Fruit fly (Drosophila melanogaster): ENCODE measurements around the gene vas.

The vas gene

DNA sequence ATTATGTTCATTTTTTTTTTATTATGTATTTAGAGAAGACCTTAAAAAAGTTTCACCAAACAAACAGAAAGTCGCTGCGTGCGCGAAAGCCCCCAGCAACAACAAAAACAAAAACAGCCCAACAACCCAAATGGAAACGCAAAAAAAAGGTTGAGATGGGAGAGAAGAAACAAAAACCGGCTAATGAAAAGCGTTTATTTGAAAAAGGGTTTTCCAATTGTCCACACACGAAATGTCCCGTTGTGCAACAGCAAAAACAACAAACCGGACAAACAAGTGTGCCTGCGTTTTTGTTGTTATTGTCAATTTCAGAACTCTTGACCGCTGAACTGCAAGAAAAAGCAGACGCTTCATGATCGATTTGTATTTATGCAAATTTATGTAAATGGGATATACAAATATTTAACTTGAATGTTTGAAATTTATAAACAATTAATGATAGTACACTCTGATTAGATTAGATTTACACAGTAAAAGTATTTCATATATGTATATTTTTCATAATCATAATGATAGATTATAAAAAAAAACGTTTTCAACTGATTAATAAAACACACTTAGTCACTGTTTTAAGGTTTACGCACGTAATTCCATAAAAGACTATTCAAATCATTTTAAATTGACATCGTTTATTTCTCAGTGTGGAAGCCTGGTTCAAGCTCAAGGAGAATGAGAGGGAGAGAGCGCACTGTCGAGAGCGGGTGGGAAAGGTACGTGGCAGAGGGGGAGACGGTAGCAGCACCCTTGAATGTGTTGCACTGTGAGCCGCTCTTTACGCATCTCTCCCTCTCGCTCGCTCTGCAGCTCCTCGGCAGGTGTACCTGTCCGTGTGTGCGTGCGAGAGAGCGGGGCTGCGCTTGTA lies 4.9 kb upstream of the vas start:
- TF ChIP-seq pan (optimal IDR thresholded peaks at IDR 0.05) (no peak), Dll (optimal IDR thresholded peaks at IDR 0.05) (no peak)

DNA sequence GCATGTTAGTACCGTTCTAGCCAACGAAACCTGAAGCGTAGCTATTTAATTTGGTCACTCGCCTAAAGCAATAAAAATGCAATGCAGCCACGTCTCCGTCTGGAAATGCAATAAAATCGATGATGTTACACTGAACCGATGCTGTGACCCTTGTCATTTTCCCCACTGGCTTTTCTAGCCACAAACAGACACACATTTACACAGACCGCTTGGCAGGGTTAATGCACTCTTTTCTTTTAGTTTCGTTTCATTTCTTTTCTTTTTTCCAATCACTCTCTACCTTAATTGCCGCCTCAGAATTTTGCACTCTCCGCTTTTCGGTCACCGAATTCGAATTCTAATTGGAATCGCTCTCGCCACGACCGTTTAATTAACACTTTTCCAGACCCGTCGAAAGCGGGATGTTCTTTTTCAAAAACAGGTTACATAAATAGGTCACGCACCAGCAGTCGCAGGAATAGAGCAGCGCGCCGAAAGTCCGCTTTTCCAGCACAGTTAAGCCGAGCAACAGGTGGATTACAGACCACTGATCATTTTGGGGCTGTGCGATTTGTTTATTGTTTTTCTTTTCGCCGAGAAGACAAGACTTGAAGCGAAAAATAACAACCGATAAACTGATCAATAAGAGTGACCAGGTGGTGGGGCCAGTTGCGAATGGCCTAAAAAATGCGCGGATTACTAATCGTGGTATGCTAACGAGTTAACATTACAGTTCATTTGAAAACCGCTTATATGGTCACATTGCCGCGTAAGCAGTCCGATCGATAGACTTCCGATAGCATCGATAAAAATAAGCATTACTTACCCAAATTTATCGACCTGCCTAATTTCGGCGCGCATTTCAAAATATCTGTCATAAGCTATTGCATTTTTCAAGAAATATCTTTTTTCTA lies 4.0 kb upstream of the vas start, which contains the start of gene ck:
Gene ck (minus strand): TSS at position 638 of the 893 bp plus-strand sequence.
- TF ChIP-seq EcR (GFP tag; optimal IDR thresholded peaks at IDR 0.05) (peak in 1 of 2 experiments; percentile 77), Dll (optimal IDR thresholded peaks at IDR 0.05) (no peak)

DNA sequence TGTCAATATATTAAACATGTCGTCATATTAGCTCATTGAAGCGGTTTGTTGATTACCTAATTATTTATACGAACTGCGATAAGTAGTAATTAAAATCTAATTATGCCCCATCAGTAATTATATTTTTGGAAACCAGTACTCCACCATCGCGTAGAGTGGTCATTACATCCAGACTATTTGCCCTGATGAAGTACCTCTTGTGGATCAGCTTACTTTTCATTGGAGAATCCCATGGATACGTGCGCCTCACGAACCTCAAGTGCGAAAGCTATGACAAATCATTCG lies 3.4 kb upstream of the vas start, which contains the start of gene CG33679:
Gene CG33679 (plus strand): TSS at position 186 of the 285 bp plus-strand sequence.
- no peak for TF ChIP-seq pan (optimal IDR thresholded peaks at IDR 0.05)
- TF ChIP-seq usp (GFP tag; optimal IDR thresholded peaks at IDR 0.05) = no peak
- no peak for TF ChIP-seq CG8478 (optimal IDR thresholded peaks at IDR 0.05)
- TF ChIP-seq EcR (GFP tag; optimal IDR thresholded peaks at IDR 0.05) = no peak
- TF ChIP-seq Dll (optimal IDR thresholded peaks at IDR 0.05) = no peak
- TF ChIP-seq psq (optimal IDR thresholded peaks at IDR 0.05) = no peak

DNA sequence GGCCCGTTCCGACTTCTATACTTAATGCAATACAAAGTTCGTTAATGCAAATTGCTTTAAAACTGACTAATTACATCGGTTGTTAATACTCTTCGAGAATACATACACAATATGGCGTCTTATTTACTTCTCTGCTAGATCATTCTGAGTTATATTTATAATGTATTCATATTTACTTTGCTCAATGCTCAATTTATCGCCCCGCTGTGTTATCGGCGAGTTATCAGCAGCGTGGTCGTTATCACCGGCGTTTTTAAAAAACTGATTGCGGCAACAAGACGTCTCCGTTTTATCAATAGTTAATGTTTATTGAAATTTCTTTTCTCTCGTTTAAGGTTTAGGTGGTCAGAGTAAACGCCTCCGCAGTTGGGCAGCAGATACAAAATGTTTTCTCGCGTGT lies 2.5 kb upstream of the vas start:
- TF ChIP-seq pan (optimal IDR thresholded peaks at IDR 0.05) (no peak), Dll (optimal IDR thresholded peaks at IDR 0.05) (no peak), CG8478 (optimal IDR thresholded peaks at IDR 0.05) (no peak), EcR (GFP tag; optimal IDR thresholded peaks at IDR 0.05) (no peak), psq (optimal IDR thresholded peaks at IDR 0.05) (no peak), usp (GFP tag; optimal IDR thresholded peaks at IDR 0.05) (no peak)

DNA sequence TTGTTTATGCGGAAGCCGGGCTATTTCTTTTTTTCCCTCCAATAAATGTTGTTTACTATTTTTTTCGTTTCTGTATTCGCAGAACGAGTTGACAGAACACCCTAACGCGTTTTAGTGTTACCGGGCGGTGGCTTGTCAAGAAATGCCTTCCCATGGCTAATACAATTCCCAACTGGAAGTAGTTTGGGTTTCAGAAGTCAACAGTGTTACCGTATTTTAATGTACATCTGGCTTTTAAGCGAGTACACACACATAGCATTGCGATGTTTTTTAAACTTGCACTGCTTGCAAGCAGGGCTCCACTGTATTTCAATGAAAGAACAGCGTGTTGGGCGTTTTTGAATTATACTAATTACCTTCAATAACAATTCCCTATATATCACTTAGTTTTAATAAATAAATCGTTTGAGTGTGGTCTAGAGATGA lies 863 bp upstream of the vas start, which contains the start of gene TfIIS:
Gene TfIIS (minus strand): TSS at position 178 of the 426 bp plus-strand sequence.
- no peak for TF ChIP-seq Dll (optimal IDR thresholded peaks at IDR 0.05)
- no peak for TF ChIP-seq usp (GFP tag; optimal IDR thresholded peaks at IDR 0.05)
- TF ChIP-seq psq (optimal IDR thresholded peaks at IDR 0.05) = no peak
- no peak for TF ChIP-seq EcR (GFP tag; optimal IDR thresholded peaks at IDR 0.05)
- no peak for TF ChIP-seq pan (optimal IDR thresholded peaks at IDR 0.05)
- TF ChIP-seq CG8478 (optimal IDR thresholded peaks at IDR 0.05) = no peak

DNA sequence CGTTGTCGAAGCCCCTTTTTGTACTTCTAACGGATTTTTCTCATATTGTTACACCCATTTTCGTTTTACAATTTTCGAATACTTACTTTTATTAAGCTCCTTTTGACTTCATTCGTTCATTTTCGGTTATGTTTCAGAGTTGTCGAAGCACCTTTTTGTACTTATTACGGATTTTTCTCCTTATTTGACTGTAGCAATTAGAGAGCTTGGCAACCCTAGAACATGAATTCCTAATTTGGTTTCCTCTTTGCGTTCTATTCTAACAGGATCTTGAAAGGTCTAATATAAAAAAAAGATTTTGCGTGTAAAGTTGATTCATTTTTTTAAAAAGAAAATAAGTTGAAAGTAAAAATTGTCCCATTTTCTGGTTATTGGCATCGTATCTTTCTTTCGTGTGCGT lies 639 bp downstream of the vas start:
- TF ChIP-seq EcR (GFP tag; optimal IDR thresholded peaks at IDR 0.05) (no peak), pan (optimal IDR thresholded peaks at IDR 0.05) (no peak), Dll (optimal IDR thresholded peaks at IDR 0.05) (no peak), psq (optimal IDR thresholded peaks at IDR 0.05) (no peak)

DNA sequence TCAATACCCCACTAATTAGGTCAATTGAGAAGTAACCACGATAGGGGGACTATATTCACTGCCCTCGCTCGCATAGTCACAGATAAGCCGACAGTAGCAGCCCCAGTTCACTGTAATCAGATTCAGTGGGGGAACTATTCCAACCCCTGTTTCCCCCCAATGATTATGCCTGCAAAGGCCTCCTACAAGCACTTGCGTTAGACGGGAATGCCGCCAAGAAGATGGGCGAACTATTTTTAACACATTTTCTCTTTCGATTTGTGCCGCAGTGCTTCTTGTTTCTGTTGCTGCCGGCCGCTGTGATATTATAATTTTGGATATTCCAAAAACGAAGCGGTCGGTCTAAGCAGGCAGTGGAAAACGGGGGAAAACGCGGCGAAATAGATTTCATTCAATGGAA lies 4.2 kb downstream of the vas start:
- TF ChIP-seq usp (GFP tag; optimal IDR thresholded peaks at IDR 0.05) (no peak), Dll (optimal IDR thresholded peaks at IDR 0.05) (no peak), CG8478 (optimal IDR thresholded peaks at IDR 0.05) (no peak), EcR (GFP tag; optimal IDR thresholded peaks at IDR 0.05) (no peak), psq (optimal IDR thresholded peaks at IDR 0.05) (no peak), pan (optimal IDR thresholded peaks at IDR 0.05) (no peak)

DNA sequence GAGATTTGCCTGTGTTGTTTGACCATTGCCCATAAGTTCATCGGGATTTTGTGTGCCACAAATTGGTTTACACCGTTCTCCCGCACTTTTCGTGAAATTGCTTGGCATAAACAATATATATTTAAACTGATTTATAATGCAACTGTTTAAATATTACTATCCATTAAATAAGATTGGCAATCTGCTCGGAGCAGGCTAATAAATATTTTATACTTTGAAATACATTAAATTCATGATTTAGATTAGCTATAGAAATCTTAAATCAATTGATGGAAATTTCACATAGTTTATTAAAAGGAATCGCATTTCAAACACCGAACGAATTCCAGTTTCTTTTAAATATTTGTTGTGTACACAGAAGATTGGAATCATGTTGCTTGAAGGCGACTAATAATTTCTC lies 4.7 kb downstream of the vas start:
- no peak for TF ChIP-seq CG8478 (optimal IDR thresholded peaks at IDR 0.05)
- TF ChIP-seq psq (optimal IDR thresholded peaks at IDR 0.05) = no peak
- no peak for TF ChIP-seq Dll (optimal IDR thresholded peaks at IDR 0.05)
- no peak for TF ChIP-seq pan (optimal IDR thresholded peaks at IDR 0.05)
- no peak for TF ChIP-seq EcR (GFP tag; optimal IDR thresholded peaks at IDR 0.05)
- TF ChIP-seq usp (GFP tag; optimal IDR thresholded peaks at IDR 0.05) = no peak

DNA sequence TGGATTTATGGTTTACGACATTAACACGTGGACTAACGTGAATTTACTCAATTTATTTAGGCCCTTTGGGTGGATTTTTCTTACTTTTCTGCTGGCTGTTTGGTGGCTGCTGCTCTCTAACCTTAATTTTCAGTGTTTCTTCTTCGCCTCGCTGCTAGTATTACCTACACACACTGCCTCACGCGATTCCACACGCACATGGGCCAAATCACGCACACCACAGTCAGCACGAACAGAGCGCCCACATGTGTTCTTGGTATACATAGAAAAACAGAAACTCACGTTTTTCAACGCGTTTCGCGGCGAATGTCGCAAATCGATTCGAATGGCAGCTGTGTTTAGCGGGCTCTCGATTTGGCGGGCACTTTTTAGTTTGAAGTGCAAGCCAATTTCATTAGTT lies 6.4 kb downstream of the vas start:
- TF ChIP-seq CG8478 (optimal IDR thresholded peaks at IDR 0.05) (no peak), usp (GFP tag; optimal IDR thresholded peaks at IDR 0.05) (no peak), Dll (optimal IDR thresholded peaks at IDR 0.05) (no peak), psq (optimal IDR thresholded peaks at IDR 0.05) (no peak), EcR (GFP tag; optimal IDR thresholded peaks at IDR 0.05) (no peak), pan (optimal IDR thresholded peaks at IDR 0.05) (no peak)

DNA sequence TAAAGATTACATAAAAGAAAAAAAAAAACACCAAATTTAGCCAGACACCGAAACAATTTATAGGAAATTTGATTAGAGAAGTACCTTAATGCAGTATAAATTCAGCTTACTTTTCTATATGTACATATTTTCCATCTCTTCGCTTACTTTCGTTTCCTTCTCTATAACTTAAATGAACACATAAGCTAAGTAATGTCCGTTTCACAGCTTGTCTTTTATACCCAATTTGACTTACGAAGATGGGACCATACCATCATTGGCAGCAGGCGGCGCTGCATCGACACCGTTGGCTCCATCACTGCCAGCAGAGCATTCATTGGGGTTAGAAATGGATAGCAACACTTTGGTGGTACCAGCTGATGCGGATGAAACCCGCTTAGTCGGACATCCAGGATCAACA lies 8.8 kb downstream of the vas start, which contains the start of gene vig:
Gene vig (minus strand): TSS at position 101 of the 400 bp plus-strand sequence.
- TF ChIP-seq pan (optimal IDR thresholded peaks at IDR 0.05) (no peak), EcR (GFP tag; optimal IDR thresholded peaks at IDR 0.05) (no peak), Dll (optimal IDR thresholded peaks at IDR 0.05) (no peak), psq (optimal IDR thresholded peaks at IDR 0.05) (no peak), CG8478 (optimal IDR thresholded peaks at IDR 0.05) (no peak), usp (GFP tag; optimal IDR thresholded peaks at IDR 0.05) (no peak)

DNA sequence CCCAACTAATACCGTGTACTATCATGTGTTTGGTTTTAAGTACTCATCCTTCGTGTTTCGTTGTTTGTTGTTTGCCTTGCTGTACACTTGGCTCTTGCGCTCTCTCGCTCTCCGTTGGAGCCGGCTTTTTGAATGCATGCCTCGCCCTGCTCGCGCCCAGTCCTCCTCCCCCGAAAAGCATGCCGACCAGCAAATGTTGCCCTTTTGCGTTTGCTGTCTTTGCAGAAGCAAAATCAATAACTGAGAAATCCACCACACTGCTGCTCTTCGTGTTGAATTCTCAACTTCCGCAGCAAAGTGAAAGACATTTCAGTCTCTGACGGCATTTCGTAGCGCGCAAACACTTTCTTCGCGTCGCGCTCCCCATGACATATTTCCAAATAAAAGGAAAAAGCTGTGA lies 13.0 kb downstream of the vas start, which contains the start of gene wwk:
Gene wwk (plus strand): TSS at position 312 of the 400 bp plus-strand sequence.
- TF ChIP-seq psq (optimal IDR thresholded peaks at IDR 0.05) = no peak
- no peak for TF ChIP-seq EcR (GFP tag; optimal IDR thresholded peaks at IDR 0.05)
- TF ChIP-seq usp (GFP tag; optimal IDR thresholded peaks at IDR 0.05) = no peak
- no peak for TF ChIP-seq CG8478 (optimal IDR thresholded peaks at IDR 0.05)
- TF ChIP-seq Dll (optimal IDR thresholded peaks at IDR 0.05) = no peak
- no peak for TF ChIP-seq pan (optimal IDR thresholded peaks at IDR 0.05)

DNA sequence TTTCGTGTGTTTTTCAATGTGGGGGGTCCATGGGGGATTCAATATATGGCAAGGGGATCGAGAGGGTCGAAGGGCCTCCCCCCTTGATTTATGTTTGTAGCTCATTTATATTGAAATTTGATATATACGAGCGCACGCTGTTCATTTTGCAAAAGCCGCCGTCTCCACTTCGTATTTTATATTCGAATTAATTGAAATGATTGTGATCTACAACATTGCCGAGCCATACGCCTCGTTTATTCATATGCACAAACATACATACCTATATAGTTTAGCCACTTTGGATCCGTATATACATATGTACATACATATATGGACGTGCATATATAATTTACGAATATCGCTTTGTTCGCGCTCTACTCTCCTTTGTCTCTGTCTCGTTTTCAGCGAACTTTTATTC lies 44.6 kb downstream of the vas start:
- TF ChIP-seq psq (optimal IDR thresholded peaks at IDR 0.05) (no peak), CG8478 (optimal IDR thresholded peaks at IDR 0.05) (no peak), usp (GFP tag; optimal IDR thresholded peaks at IDR 0.05) (no peak), pan (optimal IDR thresholded peaks at IDR 0.05) (no peak), Dll (optimal IDR thresholded peaks at IDR 0.05) (no peak), EcR (GFP tag; optimal IDR thresholded peaks at IDR 0.05) (no peak)
